Worm (Caenorhabditis elegans): ENCODE measurements around the gene T01E8.1.

ce11 chrII:10245612-10246011 is 39.1 kb downstream of the T01E8.1 start:
- TF ChIP-seq ceh-18 (tag; optimal IDR thresholded peaks at IDR 0.05): no peak
- TF ChIP-seq npax-4 (tag; optimal IDR thresholded peaks at IDR 0.05): no peak
- no peak for TF ChIP-seq fkh-10 (GFP tag; optimal IDR thresholded peaks at IDR 0.05)
- no peak for TF ChIP-seq pha-2 (tag; optimal IDR thresholded peaks at IDR 0.05)
- no peak for TF ChIP-seq ceh-19 (GFP tag; optimal IDR thresholded peaks at IDR 0.05)
- TF ChIP-seq gmeb-2 (tag; optimal IDR thresholded peaks at IDR 0.05): no peak
- no peak for TF ChIP-seq F13H6.1 (tag; optimal IDR thresholded peaks at IDR 0.05)
- no peak for TF ChIP-seq nhr-11 (tag; optimal IDR thresholded peaks at IDR 0.05)
- no peak for TF ChIP-seq pag-3 (tag; optimal IDR thresholded peaks at IDR 0.05; ENCODE audit: borderline replicate concordance)
- no peak for TF ChIP-seq ceh-30 (tag; optimal IDR thresholded peaks at IDR 0.05)
- TF ChIP-seq mec-3 (tag; optimal IDR thresholded peaks at IDR 0.05; ENCODE audit: borderline replicate concordance): no peak
- TF ChIP-seq ceh-14 (tag; optimal IDR thresholded peaks at IDR 0.05): no peak

All from whole organism, late embryonic.